Worm (Caenorhabditis elegans) whole organism, young adult: ENCODE measurements around the gene C35A5.4.

Source experiments
- F52B5.7 ChIP-seq: sonication (generic microtip); optimal IDR thresholded peaks from 2 replicates; lab custom pipeline; 2016; ENCODE audit warnings: mild to moderate bottlenecking, missing genetic modification characterization, missing compliant biosample characterization
- ceh-58 ChIP-seq: fragments of 200-800 bp; sonication (Bioruptor generic); IDR thresholded peaks from 2 replicates; pipeline ENCODE4 v1.3.6; 2022; ENCODE audit warnings: missing genetic modification characterization, missing compliant biosample characterization
- nfyb-1 ChIP-seq: fragments of 200-800 bp; sonication (Bioruptor generic); IDR thresholded peaks from 2 replicates; pipeline ENCODE4 v1.3.6; 2022; ENCODE audit warnings: missing genetic modification reagents, missing genetic modification characterization, missing compliant biosample characterization
- nhr-179 ChIP-seq: sonication (generic microtip); optimal IDR thresholded peaks from 2 replicates; lab custom pipeline; 2016; ENCODE audit warnings: mild to moderate bottlenecking, missing genetic modification characterization, missing compliant biosample characterization
- rec-8 ChIP-seq, 2 experiments: sonication (generic microtip); optimal IDR thresholded peaks; 2 replicates each; lab custom pipeline; 2016; ENCODE audit warnings: mild to moderate bottlenecking in 2 of 2, missing genetic modification characterization in 2 of 2, missing genetic modification reagents in 2 of 2, missing genotype in 2 of 2, missing biosample characterization in 1 of 2, missing compliant biosample characterization in 1 of 2, moderate library complexity in 1 of 2
- snpc-4 ChIP-seq, 5 experiments: fragments of 150-350 bp in 1 of 5; sonication (generic microtip) in 4 of 5; optimal IDR thresholded peaks; 2 replicates each; lab custom pipeline; 2014 to 2018; ENCODE audit warnings: missing genetic modification characterization in 5 of 5, missing biosample characterization in 3 of 5, antibody characterized with exemption in 2 of 5, mild to moderate bottlenecking in 2 of 5, missing compliant biosample characterization in 2 of 5, missing genotype in 2 of 5, moderate library complexity in 2 of 5, missing genetic modification reagents in 1 of 5
- sptf-2 ChIP-seq: fragments of 200-800 bp; sonication (Bioruptor generic); optimal IDR thresholded peaks from 2 replicates; lab custom pipeline; 2018; ENCODE audit warnings: mild to moderate bottlenecking, missing genetic modification characterization, missing compliant biosample characterization

- TF ChIP-seq nfyb-1 (GFP tag; lab: Robert Waterston, UW) (no peak), snpc-4 (GFP tag; optimal IDR thresholded peaks at IDR 0.05; lab: Kevin White, UChicago) (no peak), snpc-4 (tag; optimal IDR thresholded peaks at IDR 0.05; lab: Kevin White, UChicago) (no peak), rec-8 (tag; optimal IDR thresholded peaks at IDR 0.05; lab: Kevin White, UChicago) (no peak), ceh-58 (GFP tag; lab: Robert Waterston, UW) (no peak), sptf-2 (GFP tag; lab: Kevin White, UChicago) (no peak), F52B5.7 (tag; lab: Kevin White, UChicago) (no peak), nhr-179 (no peak)
Observed at ce11 chrV:10464160-10464559, 32.7 kb upstream of the C35A5.4 start.
